Fruit fly (Drosophila melanogaster) whole organism, embryonic: Measurements from ENCODE around the gene PAN3.

ENCODE experiments used
- Ada2b ChIP-seq: fragments of 200-800 bp; sonication (Bioruptor generic); IDR thresholded peaks from 2 replicates; pipeline ENCODE4 v1.3.6; 2022; ENCODE audit warnings: missing biosample characterization, missing genetic modification characterization
- Bdp1 ChIP-seq: fragments of 200-800 bp; sonication (Bioruptor generic); optimal IDR thresholded peaks from 3 replicates; lab custom pipeline; 2016; ENCODE audit warnings: missing biosample characterization, missing genetic modification characterization
- CG10209 ChIP-seq: fragments of 200-800 bp; sonication (Bioruptor generic); optimal IDR thresholded peaks from 3 replicates; lab custom pipeline; 2017; ENCODE audit warnings: missing biosample characterization, mild to moderate bottlenecking, missing genetic modification characterization, missing genetic modification reagents
- CG10274 ChIP-seq: fragments of 200-800 bp; sonication (Bioruptor generic); optimal IDR thresholded peaks from 3 replicates; lab custom pipeline; 2017; ENCODE audit warnings: missing biosample characterization, mild to moderate bottlenecking, missing genetic modification characterization
- CG10979 ChIP-seq: fragments of 200-800 bp; sonication (Bioruptor generic); optimal IDR thresholded peaks from 2 replicates; lab custom pipeline; 2018; ENCODE audit warnings: missing biosample characterization, mild to moderate bottlenecking, missing genetic modification characterization, moderate library complexity
- CG11093 ChIP-seq: fragments of 200-800 bp; sonication (Bioruptor generic); IDR thresholded peaks from 3 replicates; pipeline ENCODE4 v1.3.6; 2022; ENCODE audit warnings: missing biosample characterization, missing genetic modification characterization
- CG12071 ChIP-seq: fragments of 200-800 bp; sonication (Bioruptor generic); optimal IDR thresholded peaks from 3 replicates; lab custom pipeline; 2018; ENCODE audit warnings: missing biosample characterization, mild to moderate bottlenecking, missing genetic modification characterization
- CG12769 ChIP-seq: fragments of 200-800 bp; sonication (Bioruptor generic); optimal IDR thresholded peaks from 2 replicates; lab custom pipeline; 2019; ENCODE audit warnings: missing biosample characterization, mild to moderate bottlenecking, missing genetic modification characterization, moderate library complexity
- CG13424 ChIP-seq: fragments of 200-800 bp; sonication (Bioruptor generic); optimal IDR thresholded peaks from 2 replicates; lab custom pipeline; 2019; ENCODE audit warnings: missing biosample characterization, mild to moderate bottlenecking, missing genetic modification characterization, moderate library complexity
- CG13894 ChIP-seq: fragments of 200-800 bp; sonication (Bioruptor generic); optimal IDR thresholded peaks from 3 replicates; lab custom pipeline; 2018; ENCODE audit warnings: missing biosample characterization, mild to moderate bottlenecking, missing genetic modification characterization, moderate library complexity
- CG14014 ChIP-seq: fragments of 200-800 bp; sonication (Bioruptor generic); IDR thresholded peaks from 2 replicates; pipeline ENCODE4 v1.3.6; 2022; ENCODE audit warnings: missing biosample characterization, missing genetic modification characterization
- CG18262 ChIP-seq: fragments of 200-800 bp; optimal IDR thresholded peaks from 3 replicates; lab custom pipeline; 2019; ENCODE audit warnings: missing biosample characterization, mild to moderate bottlenecking, missing genetic modification characterization, moderate library complexity
- CG18599 ChIP-seq: fragments of 200-800 bp; sonication (Bioruptor generic); optimal IDR thresholded peaks from 3 replicates; lab custom pipeline; 2017; ENCODE audit warnings: missing biosample characterization, missing genetic modification characterization, mild to moderate bottlenecking, moderate library complexity, missing genetic modification reagents
- CG18619 ChIP-seq: fragments of 200-800 bp; sonication (Bioruptor generic); optimal IDR thresholded peaks from 3 replicates; lab custom pipeline; 2017; ENCODE audit warnings: missing biosample characterization, mild to moderate bottlenecking, missing genetic modification characterization
- CG2712 ChIP-seq: fragments of 200-800 bp; optimal IDR thresholded peaks from 3 replicates; lab custom pipeline; 2019; ENCODE audit warnings: missing biosample characterization, mild to moderate bottlenecking, missing genetic modification characterization, moderate library complexity
- CG3163 ChIP-seq: fragments of 200-800 bp; sonication (Bioruptor generic); optimal IDR thresholded peaks from 3 replicates; lab custom pipeline; 2016; ENCODE audit warnings: missing biosample characterization, missing genetic modification characterization
- CG3995 ChIP-seq: fragments of 200-800 bp; sonication (Bioruptor generic); optimal IDR thresholded peaks from 3 replicates; lab custom pipeline; 2016; ENCODE audit warnings: missing biosample characterization, missing genetic modification characterization
- CG6175 ChIP-seq: fragments of 200-800 bp; sonication (Bioruptor generic); IDR thresholded peaks from 3 replicates; pipeline ENCODE4 v1.3.6; 2022; ENCODE audit warnings: missing biosample characterization, missing genetic modification characterization
- CHES-1-like ChIP-seq: fragments of 200-800 bp; sonication (Bioruptor generic); optimal IDR thresholded peaks from 2 replicates; lab custom pipeline; 2016; ENCODE audit warnings: missing biosample characterization, missing genetic modification characterization
- E2f1 ChIP-seq: fragments of 200-800 bp; sonication (Bioruptor generic); IDR thresholded peaks from 2 replicates; pipeline ENCODE4 v1.3.6; 2022; ENCODE audit warnings: missing biosample characterization, missing genetic modification characterization
- Fer3 ChIP-seq: fragments of 200-800 bp; sonication (Bioruptor generic); optimal IDR thresholded peaks from 2 replicates; lab custom pipeline; 2018; ENCODE audit warnings: missing biosample characterization, mild to moderate bottlenecking, missing genetic modification characterization, moderate library complexity
- GATAe ChIP-seq: fragments of 200-800 bp; sonication (Bioruptor generic); conservative IDR thresholded peaks from 2 replicates; pipeline ENCODE4 v1.3.6; 2022; ENCODE audit warnings: missing biosample characterization, missing genetic modification characterization
- H2.0 ChIP-seq: fragments of 200-800 bp; sonication (Bioruptor generic); IDR thresholded peaks from 2 replicates; pipeline ENCODE4 v1.3.6; 2022; ENCODE audit warnings: missing biosample characterization, missing genetic modification characterization
- Ssrp ChIP-seq: fragments of 200-800 bp; sonication (Bioruptor generic); optimal IDR thresholded peaks from 2 replicates; lab custom pipeline; 2018; ENCODE audit warnings: missing biosample characterization, mild to moderate bottlenecking, missing genetic modification characterization, moderate library complexity
- ato ChIP-seq: fragments of 200-800 bp; sonication (Bioruptor generic); IDR thresholded peaks from 2 replicates; pipeline ENCODE4 v1.3.6; 2022; ENCODE audit warnings: missing biosample characterization, missing genetic modification characterization; ENCODE audit not compliant: partially characterized antibody
- bigmax ChIP-seq: fragments of 200-800 bp; sonication (Bioruptor generic); optimal IDR thresholded peaks from 2 replicates; lab custom pipeline; 2018; ENCODE audit warnings: missing biosample characterization, mild to moderate bottlenecking, missing genetic modification characterization
- ci ChIP-seq: fragments of 200-800 bp; sonication (Bioruptor generic); IDR thresholded peaks from 3 replicates; pipeline ENCODE4 v1.3.6; 2022; ENCODE audit warnings: missing biosample characterization, missing genetic modification characterization
- crp ChIP-seq, 2 experiments: fragments of 200-800 bp; sonication (Bioruptor generic); optimal IDR thresholded peaks; 2 replicates in 1 of 2; 3 replicates in 1 of 2; lab custom pipeline; 2017; ENCODE audit warnings: missing biosample characterization in 2 of 2, missing genetic modification characterization in 2 of 2, mild to moderate bottlenecking in 1 of 2, moderate library complexity in 1 of 2
- da ChIP-seq: fragments of 200-800 bp; sonication (Bioruptor generic); optimal IDR thresholded peaks from 2 replicates; lab custom pipeline; 2016; ENCODE audit warnings: missing biosample characterization, missing genetic modification characterization
- dan ChIP-seq: fragments of 200-800 bp; sonication (Bioruptor generic); IDR thresholded peaks from 2 replicates; pipeline ENCODE4 v1.3.6; 2022; ENCODE audit warnings: missing biosample characterization, missing genetic modification characterization
- dimm ChIP-seq: fragments of 200-800 bp; sonication (Bioruptor generic); IDR thresholded peaks from 2 replicates; pipeline ENCODE4 v1.3.6; 2022; ENCODE audit warnings: missing biosample characterization, missing genetic modification characterization
- disco-r ChIP-seq: fragments of 200-800 bp; sonication (Bioruptor generic); optimal IDR thresholded peaks from 2 replicates; lab custom pipeline; 2016; ENCODE audit warnings: missing biosample characterization, missing genetic modification characterization
- dpn ChIP-seq, 2 experiments: fragments of 200-800 bp; sonication (Bioruptor generic); optimal IDR thresholded peaks; 3 replicates each; lab custom pipeline; 2016; ENCODE audit warnings: missing biosample characterization in 2 of 2, missing genetic modification characterization in 2 of 2
- esg ChIP-seq: fragments of 200-800 bp; sonication (Bioruptor generic); conservative IDR thresholded peaks from 2 replicates; pipeline ENCODE4 v1.3.6; 2022; ENCODE audit warnings: missing biosample characterization, missing genetic modification characterization
- fd102C ChIP-seq: fragments of 200-800 bp; sonication (Bioruptor generic); optimal IDR thresholded peaks from 2 replicates; lab custom pipeline; 2018; ENCODE audit warnings: missing biosample characterization, mild to moderate bottlenecking, missing genetic modification characterization, moderate library complexity
- her ChIP-seq: fragments of 200-800 bp; sonication (Bioruptor generic); optimal IDR thresholded peaks from 2 replicates; lab custom pipeline; 2016; ENCODE audit warnings: missing biosample characterization, missing genetic modification characterization
- hth ChIP-seq: fragments of >200 bp; optimal IDR thresholded peaks from 2 replicates; lab custom pipeline; 2017; ENCODE audit warnings: inconsistent platforms
- lab ChIP-seq: fragments of 200-800 bp; sonication (Bioruptor generic); optimal IDR thresholded peaks from 3 replicates; lab custom pipeline; 2017; ENCODE audit warnings: missing biosample characterization, missing genetic modification characterization, mild to moderate bottlenecking, moderate library complexity, missing genetic modification reagents
- lola ChIP-seq, 3 experiments: fragments of >200 bp in 2 of 3; fragments of 200-800 bp in 1 of 3; sonication (Bioruptor generic) in 1 of 3; optimal IDR thresholded peaks; 2 replicates each; lab custom pipeline; 2017 to 2019; ENCODE audit warnings: missing biosample characterization in 3 of 3, missing genetic modification characterization in 3 of 3, mild to moderate bottlenecking in 1 of 3, moderate library complexity in 1 of 3
- lov ChIP-seq, 2 experiments: fragments of 200-800 bp in 1 of 2; fragments of >200 bp in 1 of 2; sonication (Bioruptor generic) in 1 of 2; IDR thresholded peaks in 1 of 2; optimal IDR thresholded peaks in 1 of 2; 2 replicates in 1 of 2; 3 replicates in 1 of 2; pipeline versions ENCODE4 v1.3.6 to Lab custom; 2017 to 2022; ENCODE audit warnings: missing biosample characterization in 1 of 2, missing genetic modification characterization in 1 of 2
- pan ChIP-seq, 4 experiments: fragments of >200 bp in 3 of 4; fragments of 200-800 bp in 1 of 4; sonication (Bioruptor generic) in 1 of 4; optimal IDR thresholded peaks in 3 of 4; IDR thresholded peaks in 1 of 4; 2 replicates each; pipeline versions ENCODE4 v1.3.6 to Lab custom; 2017 to 2022; ENCODE audit warnings: missing biosample characterization in 2 of 4, missing genetic modification characterization in 2 of 4, mixed read lengths in 1 of 4
- pros ChIP-seq: fragments of 200-800 bp; sonication (Bioruptor generic); optimal IDR thresholded peaks from 3 replicates; lab custom pipeline; 2019; ENCODE audit warnings: missing biosample characterization, mild to moderate bottlenecking, missing genetic modification characterization, moderate library complexity
- psq ChIP-seq: fragments of 200-800 bp; sonication (Bioruptor generic); optimal IDR thresholded peaks from 2 replicates; lab custom pipeline; 2017; ENCODE audit warnings: missing biosample characterization, missing genetic modification characterization
- pzg ChIP-seq: fragments of 200-800 bp; sonication (Bioruptor generic); optimal IDR thresholded peaks from 3 replicates; lab custom pipeline; 2018; ENCODE audit warnings: missing biosample characterization, mild to moderate bottlenecking, missing genetic modification characterization, moderate library complexity
- schlank ChIP-seq: fragments of 200-800 bp; sonication (Bioruptor generic); optimal IDR thresholded peaks from 2 replicates; lab custom pipeline; 2018; ENCODE audit warnings: missing biosample characterization, mild to moderate bottlenecking, missing genetic modification characterization
- sr ChIP-seq: fragments of 200-800 bp; sonication (Bioruptor generic); IDR thresholded peaks from 3 replicates; pipeline ENCODE4 v1.3.6; 2022; ENCODE audit warnings: missing biosample characterization, missing genetic modification characterization
- tna ChIP-seq: fragments of 200-800 bp; sonication (Bioruptor generic); IDR thresholded peaks from 2 replicates; pipeline ENCODE4 v1.3.6; 2022; ENCODE audit warnings: missing biosample characterization, missing genetic modification characterization; ENCODE audit not compliant: partially characterized antibody

Gene PAN3

dm6 chr3L:3083329-3084083 is 12.6 kb downstream of the PAN3 start (continued):
- TF ChIP-seq pan (optimal IDR thresholded peaks at IDR 0.05; lab: Kevin White, UChicago) (no peak), pan (GFP tag; optimal IDR thresholded peaks at IDR 0.05 in 1 of 2, IDR thresholded peaks at IDR 0.05 in 1 of 2) (peak in 1 of 2 experiments; percentile 11), hth (no peak), esg (no peak), Ada2b (GFP tag; lab: Robert Waterston, UW) (no peak), CG18262 (peak; percentile 45), Ssrp (tag; lab: Kevin White, UChicago) (no peak), crp (GFP tag; optimal IDR thresholded peaks at IDR 0.05; lab: Kevin White, UChicago) (peak in 1 of 2 experiments; percentile 59), dan (GFP tag; lab: Robert Waterston, UW) (no peak), pzg (GFP tag; lab: Kevin White, UChicago) (peak; percentile 13), Bdp1 (peak; percentile 44), her (peak; percentile 39), sr (GFP tag; lab: Robert Waterston, UW) (0 out of 3 replicates have a peak, but pooled peaks have one; percentile 17), schlank (peak; percentile 50), lola (GFP tag; optimal IDR thresholded peaks at IDR 0.05; lab: Kevin White, UChicago) (peak in 1 of 3 experiments; percentile 30), CG11093 (GFP tag; lab: Robert Waterston, UW) (0 out of 3 replicates have a peak, but pooled peaks have one; percentile 44), CG3163 (peak; percentile 28), psq (GFP tag; lab: Kevin White, UChicago) (peak; percentile 11), ato (GFP tag; lab: Robert Waterston, UW) (no peak), CG18619 (GFP tag; lab: Kevin White, UChicago) (peak; percentile 15), dpn (GFP tag; optimal IDR thresholded peaks at IDR 0.05; lab: Kevin White, UChicago) (peak; percentile 12 to 30), dimm (GFP tag; lab: Robert Waterston, UW) (no peak), CG2712 (tag; lab: Kevin White, UChicago) (peak; percentile 24), CG10209 (GFP tag; lab: Kevin White, UChicago) (peak; percentile 66), tna (GFP tag; lab: Robert Waterston, UW) (no peak), fd102C (GFP tag; lab: Kevin White, UChicago) (no peak), ci (GFP tag; lab: Robert Waterston, UW) (peak; percentile 79; the same call in 2 of the 3 replicates), GATAe (GFP tag; lab: Robert Waterston, UW) (peak; percentile 91), da (GFP tag; lab: Kevin White, UChicago) (no peak), lov (optimal IDR thresholded peaks at IDR 0.05; lab: Kevin White, UChicago) (no peak), lov (GFP tag; IDR thresholded peaks at IDR 0.05; lab: Robert Waterston, UW) (no peak), CHES-1-like (GFP tag; lab: Kevin White, UChicago) (peak; percentile 50), CG6175 (GFP tag; lab: Robert Waterston, UW) (no peak), CG12071 (GFP tag; lab: Kevin White, UChicago) (peak; percentile 63), CG12769 (peak; percentile 80), lab (GFP tag; lab: Kevin White, UChicago) (peak; percentile 95), CG13894 (peak; percentile 88), CG10979 (tag; lab: Kevin White, UChicago) (peak; percentile 28), CG3995 (no peak), H2.0 (GFP tag; lab: Robert Waterston, UW) (no peak), Fer3 (tag; lab: Kevin White, UChicago) (no peak), CG13424 (tag; lab: Kevin White, UChicago) (peak; percentile 25), CG14014 (GFP tag; lab: Robert Waterston, UW) (peak; percentile 14; the same call in 1 of the 2 replicates), pros (GFP tag; lab: Kevin White, UChicago) (peak; percentile 62), bigmax (GFP tag; lab: Kevin White, UChicago) (peak; percentile 17), CG18599 (GFP tag; lab: Kevin White, UChicago) (peak; percentile 86), disco-r (no peak), CG10274 (GFP tag; lab: Kevin White, UChicago) (peak; percentile 41), E2f1 (GFP tag; lab: Robert Waterston, UW) (peak; percentile 48; the same call in 1 of the 2 replicates)
